Worm (Caenorhabditis elegans) whole organism, L1 larva: ENCODE data around the gene F45D11.11.

Source experiments
- alr-1 ChIP-seq: fragments of 200-800 bp; sonication (Bioruptor generic); optimal IDR thresholded peaks from 2 replicates; lab custom pipeline; 2018; ENCODE audit warnings: borderline replicate concordance, mild to moderate bottlenecking, missing genetic modification characterization, missing compliant biosample characterization
- ceh-82 ChIP-seq, 3 experiments: fragments of 150-350 bp in 1 of 3; sonication (generic microtip) in 2 of 3; optimal IDR thresholded peaks; 2 replicates each; lab custom pipeline; 2014 to 2017; ENCODE audit warnings: missing biosample characterization in 3 of 3, missing genetic modification characterization in 3 of 3
- dpl-1 ChIP-seq, 3 experiments: fragments of 150-350 bp in 2 of 3; sonication (generic microtip) in 1 of 3; optimal IDR thresholded peaks; 2 replicates each; lab custom pipeline; 2014 to 2017; ENCODE audit warnings: missing biosample characterization in 3 of 3, missing genetic modification characterization in 3 of 3, missing genetic modification reagents in 3 of 3
- nhr-11 ChIP-seq: fragments of 150-350 bp; optimal IDR thresholded peaks from 2 replicates; lab custom pipeline; 2014; ENCODE audit warnings: missing biosample characterization, missing genetic modification characterization
- nhr-12 ChIP-seq: sonication (generic microtip); optimal IDR thresholded peaks from 2 replicates; lab custom pipeline; 2017; ENCODE audit warnings: missing biosample characterization, missing genetic modification characterization
- unc-98 ChIP-seq: fragments of 200-800 bp; sonication (Bioruptor generic); IDR thresholded peaks from 2 replicates; pipeline ENCODE4 v1.3.6; 2022; ENCODE audit warnings: missing genetic modification characterization, missing compliant biosample characterization

ce11 chrII:1042227-1042626 lies 46.2 kb upstream of the F45D11.11 start, which contains the start of gene fbxb-41:
- TF ChIP-seq nhr-12 (tag; lab: Kevin White, UChicago) (no peak), alr-1 (tag; lab: Kevin White, UChicago) (no peak), ceh-82 (tag; optimal IDR thresholded peaks at IDR 0.05; lab: Kevin White, UChicago) (no peak), dpl-1 (GFP tag; optimal IDR thresholded peaks at IDR 0.05; lab: Kevin White, UChicago) (no peak), nhr-11 (tag; lab: Kevin White, UChicago) (no peak), unc-98 (GFP tag; lab: Robert Waterston, UW) (no peak)
